Worm (Caenorhabditis elegans) whole organism, L2 larva: ENCODE measurements around the gene rabx-5.

Source experiments
- C34F6.9 ChIP-seq: fragments of 150-350 bp; optimal IDR thresholded peaks from 2 replicates; lab custom pipeline; 2014; ENCODE audit warnings: missing biosample characterization, missing genetic modification characterization
- F13H6.1 ChIP-seq: sonication (generic microtip); optimal IDR thresholded peaks from 2 replicates; lab custom pipeline; 2016; ENCODE audit warnings: missing genetic modification characterization, missing compliant biosample characterization
- R02D3.7 ChIP-seq: fragments of 150-350 bp; optimal IDR thresholded peaks from 2 replicates; lab custom pipeline; 2014; ENCODE audit warnings: missing biosample characterization, missing genetic modification characterization
- ZK546.5 ChIP-seq: sonication (generic microtip); optimal IDR thresholded peaks from 2 replicates; lab custom pipeline; 2017; ENCODE audit warnings: missing biosample characterization, missing genetic modification characterization
- aly-2 ChIP-seq: fragments of 150-350 bp; optimal IDR thresholded peaks from 2 replicates; lab custom pipeline; 2014; ENCODE audit warnings: missing biosample characterization, missing genetic modification characterization
- blmp-1 ChIP-seq: sonication (generic microtip); optimal IDR thresholded peaks from 2 replicates; lab custom pipeline; 2017; ENCODE audit warnings: missing genetic modification characterization, mild to moderate bottlenecking, missing compliant biosample characterization, antibody characterized with exemption, moderate library complexity; ENCODE audit not compliant: insufficient read depth
- ceh-16 ChIP-seq: fragments of 150-350 bp; optimal IDR thresholded peaks from 2 replicates; lab custom pipeline; 2014; ENCODE audit warnings: missing biosample characterization, missing genetic modification characterization
- ceh-82 ChIP-seq: fragments of 150-350 bp; optimal IDR thresholded peaks from 2 replicates; lab custom pipeline; 2014; ENCODE audit warnings: missing biosample characterization, missing genetic modification characterization
- crh-2 ChIP-seq: sonication (generic microtip); optimal IDR thresholded peaks from 2 replicates; lab custom pipeline; 2017; ENCODE audit warnings: missing biosample characterization, missing genetic modification characterization
- dmd-4 ChIP-seq: sonication (generic microtip); optimal IDR thresholded peaks from 2 replicates; lab custom pipeline; 2017; ENCODE audit warnings: missing biosample characterization, missing genetic modification characterization
- egl-27 ChIP-seq: sonication (generic microtip); optimal IDR thresholded peaks from 3 replicates; lab custom pipeline; 2017; ENCODE audit warnings: missing biosample characterization, missing genetic modification reagents, missing genetic modification characterization
- elt-1 ChIP-seq: fragments of 150-350 bp; optimal IDR thresholded peaks from 2 replicates; lab custom pipeline; 2014; ENCODE audit warnings: missing biosample characterization, missing genetic modification characterization
- elt-3 ChIP-seq: sonication (generic microtip); optimal IDR thresholded peaks from 2 replicates; lab custom pipeline; 2017; ENCODE audit warnings: missing biosample characterization, missing genetic modification characterization
- fos-1 ChIP-seq: fragments of 150-350 bp; optimal IDR thresholded peaks from 2 replicates; lab custom pipeline; 2014; ENCODE audit warnings: missing biosample characterization, missing genetic modification characterization
- gmeb-1 ChIP-seq: fragments of 150-350 bp; optimal IDR thresholded peaks from 2 replicates; lab custom pipeline; 2014; ENCODE audit warnings: missing biosample characterization, missing genetic modification characterization
- lin-11 ChIP-seq: fragments of 150-350 bp; sonication (generic microtip); optimal IDR thresholded peaks from 2 replicates; lab custom pipeline; 2014; ENCODE audit warnings: missing biosample characterization, missing genetic modification characterization, inconsistent platforms, mixed read lengths
- lin-13 ChIP-seq: fragments of 150-350 bp; optimal IDR thresholded peaks from 2 replicates; lab custom pipeline; 2014; ENCODE audit warnings: missing biosample characterization, missing genetic modification reagents, missing genetic modification characterization
- lin-39 ChIP-seq: fragments of 150-350 bp; optimal IDR thresholded peaks from 2 replicates; lab custom pipeline; 2014; ENCODE audit warnings: missing biosample characterization, missing genetic modification reagents, missing genetic modification characterization
- lsy-2 ChIP-seq, 2 experiments: fragments of 150-350 bp in 1 of 2; sonication (generic microtip) in 1 of 2; optimal IDR thresholded peaks; 2 replicates each; lab custom pipeline; 2014 to 2017; ENCODE audit warnings: missing biosample characterization in 2 of 2, missing genetic modification characterization in 2 of 2
- mab-5 ChIP-seq: fragments of 150-350 bp; optimal IDR thresholded peaks from 2 replicates; lab custom pipeline; 2014; ENCODE audit warnings: missing biosample characterization, missing genetic modification characterization
- mbf-1 ChIP-seq: sonication (generic microtip); optimal IDR thresholded peaks from 2 replicates; lab custom pipeline; 2017; ENCODE audit warnings: missing biosample characterization, missing genetic modification characterization
- mdl-1 ChIP-seq, 2 experiments: fragments of 150-350 bp in 1 of 2; sonication (generic microtip) in 1 of 2; optimal IDR thresholded peaks; 2 replicates each; lab custom pipeline; 2017; ENCODE audit warnings: missing biosample characterization in 2 of 2, missing genetic modification characterization in 2 of 2
- nhr-12 ChIP-seq: fragments of 150-350 bp; optimal IDR thresholded peaks from 2 replicates; lab custom pipeline; 2014; ENCODE audit warnings: missing biosample characterization, missing genetic modification characterization
- nhr-129 ChIP-seq: fragments of 150-350 bp; optimal IDR thresholded peaks from 2 replicates; lab custom pipeline; 2014; ENCODE audit warnings: missing biosample characterization, missing genetic modification characterization
- nhr-21 ChIP-seq: fragments of 150-350 bp; optimal IDR thresholded peaks from 2 replicates; lab custom pipeline; 2014; ENCODE audit warnings: missing biosample characterization, missing genetic modification characterization
- nhr-23 ChIP-seq: fragments of 150-350 bp; optimal IDR thresholded peaks from 2 replicates; lab custom pipeline; 2014; ENCODE audit warnings: missing biosample characterization, missing genetic modification reagents, missing genetic modification characterization
- nhr-25 ChIP-seq: fragments of 150-350 bp; sonication (generic microtip); optimal IDR thresholded peaks from 3 replicates; lab custom pipeline; 2014; ENCODE audit warnings: missing biosample characterization, missing genetic modification characterization
- nhr-6 ChIP-seq: fragments of 150-350 bp; optimal IDR thresholded peaks from 2 replicates; lab custom pipeline; 2014; ENCODE audit warnings: missing biosample characterization, missing genetic modification characterization
- peb-1 ChIP-seq: fragments of 150-350 bp; optimal IDR thresholded peaks from 2 replicates; lab custom pipeline; 2014; ENCODE audit warnings: missing biosample characterization, missing genetic modification characterization
- sem-4 ChIP-seq: fragments of 150-350 bp; optimal IDR thresholded peaks from 2 replicates; lab custom pipeline; 2014; ENCODE audit warnings: missing biosample characterization, missing genetic modification reagents, missing genetic modification characterization
- skn-1 ChIP-seq: sonication (generic microtip); optimal IDR thresholded peaks from 2 replicates; lab custom pipeline; 2017; ENCODE audit warnings: missing biosample characterization, missing genetic modification characterization
- sma-3 ChIP-seq: sonication (generic microtip); optimal IDR thresholded peaks from 2 replicates; lab custom pipeline; 2016; ENCODE audit warnings: missing genetic modification reagents, missing genetic modification characterization, missing compliant biosample characterization
- sma-9 ChIP-seq, 2 experiments: fragments of 150-350 bp in 1 of 2; sonication (generic microtip) in 1 of 2; optimal IDR thresholded peaks; 2 replicates each; lab custom pipeline; 2014 to 2016; ENCODE audit warnings: missing genetic modification characterization in 2 of 2, mild to moderate bottlenecking in 1 of 2, missing biosample characterization in 1 of 2, missing compliant biosample characterization in 1 of 2, missing genetic modification reagents in 1 of 2, moderate library complexity in 1 of 2
- unc-39 ChIP-seq: fragments of 150-350 bp; optimal IDR thresholded peaks from 2 replicates; lab custom pipeline; 2014; ENCODE audit warnings: missing biosample characterization, missing genetic modification characterization
- unc-55 ChIP-seq: fragments of 150-350 bp; sonication (generic microtip); optimal IDR thresholded peaks from 3 replicates; lab custom pipeline; 2014; ENCODE audit warnings: missing biosample characterization, missing genetic modification reagents, missing genetic modification characterization
- zag-1 ChIP-seq: fragments of 150-350 bp; optimal IDR thresholded peaks from 2 replicates; lab custom pipeline; 2014; ENCODE audit warnings: missing biosample characterization, missing genetic modification characterization
- ztf-1 ChIP-seq: fragments of 200-800 bp; sonication (Bioruptor generic); conservative IDR thresholded peaks from 2 replicates; pipeline ENCODE4 v1.3.6; 2022; ENCODE audit warnings: missing genetic modification characterization, missing compliant biosample characterization
- ztf-11 ChIP-seq: sonication (generic microtip); optimal IDR thresholded peaks from 2 replicates; lab custom pipeline; 2017; ENCODE audit warnings: missing biosample characterization, missing genetic modification characterization
- ztf-4 ChIP-seq: fragments of 150-350 bp; optimal IDR thresholded peaks from 2 replicates; lab custom pipeline; 2014; ENCODE audit warnings: missing biosample characterization, missing genetic modification characterization

rabx-5 gene

DNA sequence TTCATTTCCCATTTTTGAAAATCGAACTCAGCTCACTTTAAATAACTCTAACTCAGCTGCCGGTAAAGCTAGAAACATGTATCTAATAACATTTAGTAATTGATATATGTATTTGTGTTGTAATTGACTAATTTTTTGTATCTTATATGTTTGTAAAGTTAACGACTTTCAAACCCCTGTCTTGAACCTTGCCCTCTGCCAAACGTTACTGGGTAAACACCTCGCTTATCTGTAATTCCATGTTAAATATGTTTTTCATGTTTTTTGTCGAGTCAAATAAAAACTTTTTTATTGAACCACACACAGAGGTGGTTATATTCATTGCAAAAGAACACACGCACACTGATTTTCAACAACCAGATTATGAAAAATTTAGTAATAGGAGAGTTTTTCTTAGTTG, 24.6 kb downstream of the rabx-5 start:
- TF ChIP-seq elt-3 (no peak), lin-39 (tag; lab: Kevin White, UChicago) (peak; percentile 42), crh-2 (tag; lab: Kevin White, UChicago) (peak; percentile 5)

DNA sequence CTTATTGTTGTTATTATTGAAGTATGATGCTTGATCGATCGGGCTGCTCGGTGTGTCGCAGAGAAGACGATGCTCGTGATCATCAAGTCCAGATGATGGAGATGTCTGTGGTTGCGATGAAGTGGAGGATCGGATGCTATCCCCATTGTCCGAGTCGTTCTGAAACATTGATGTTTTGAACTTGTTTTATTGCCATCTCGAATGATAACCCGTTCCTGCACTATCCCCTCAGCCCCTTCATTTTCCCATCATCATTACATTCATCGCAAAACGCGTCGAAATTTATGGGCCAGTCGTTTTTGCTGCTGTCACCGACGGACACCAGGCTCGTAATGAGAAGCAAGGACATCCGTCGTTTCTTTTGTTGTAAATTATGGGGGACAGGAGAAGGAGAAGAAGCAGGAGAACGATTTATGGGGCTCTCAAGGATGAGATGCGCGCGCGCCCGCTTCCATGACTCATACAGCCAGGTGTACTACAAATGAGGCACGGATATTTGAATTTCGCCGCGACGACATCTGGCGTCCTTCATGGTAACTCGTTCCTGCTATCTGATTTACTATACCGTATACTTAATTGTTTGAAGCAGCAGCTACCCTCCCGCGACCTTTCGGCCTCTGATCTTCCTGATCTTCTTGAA, 26.8 kb downstream of the rabx-5 start:
- TF ChIP-seq nhr-129 (tag; lab: Kevin White, UChicago) (no peak), ZK546.5 (tag; lab: Kevin White, UChicago) (no peak), gmeb-1 (tag; lab: Kevin White, UChicago) (no peak), blmp-1 (tag; lab: Kevin White, UChicago) (no peak), R02D3.7 (tag; lab: Kevin White, UChicago) (no peak), nhr-25 (peak; percentile 27), peb-1 (tag; lab: Kevin White, UChicago) (no peak), sem-4 (tag; lab: Kevin White, UChicago) (no peak), fos-1 (tag; lab: Kevin White, UChicago) (no peak), mab-5 (tag; lab: Kevin White, UChicago) (peak; percentile 51), nhr-21 (tag; lab: Kevin White, UChicago) (no peak), unc-39 (no peak), ceh-82 (tag; lab: Kevin White, UChicago) (no peak)

DNA sequence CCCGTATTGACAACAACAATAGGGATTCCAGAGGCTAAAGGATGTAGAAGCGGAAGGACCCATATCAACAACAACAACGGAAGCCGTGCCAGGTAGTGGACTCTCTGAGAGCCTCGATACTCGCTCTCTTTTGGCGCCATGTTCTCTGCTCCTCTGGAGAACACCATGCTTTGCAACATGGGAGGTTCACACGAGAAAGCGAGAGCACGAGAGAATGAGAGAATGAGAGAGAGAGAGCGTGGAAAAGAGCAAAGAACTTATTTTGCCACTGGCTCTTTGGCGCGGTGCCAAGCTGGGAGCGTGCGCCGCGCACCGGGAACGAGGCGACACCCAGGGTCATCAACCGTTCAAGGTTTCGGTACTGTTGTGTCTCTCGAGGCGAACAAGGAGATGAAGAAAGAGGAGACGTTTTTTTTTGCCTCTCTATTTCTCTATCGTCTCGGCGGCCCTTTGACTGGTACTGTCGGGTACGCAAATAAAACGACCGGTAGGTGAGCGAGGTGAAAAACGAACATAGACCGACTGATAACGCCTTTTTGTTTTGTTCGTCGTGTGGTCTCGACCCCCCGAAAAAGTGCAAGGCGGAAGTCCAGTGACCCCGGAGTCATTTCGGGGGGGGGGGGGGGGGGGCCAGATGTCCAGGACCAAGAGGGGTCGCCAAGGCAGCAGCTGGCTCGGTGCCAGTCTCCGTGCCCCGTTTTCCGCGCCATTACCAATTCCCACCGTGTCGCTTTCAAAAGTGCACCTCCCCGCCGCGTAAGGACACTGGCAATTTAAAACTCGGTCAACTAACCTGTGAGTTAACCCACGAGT, 27.6 kb downstream of the rabx-5 start, which contains the start of gene Y39A1A.10:
Gene Y39A1A.10 (plus strand): TSS at position 139 of the 813 bp plus-strand sequence.
- TF ChIP-seq nhr-6 (tag; lab: Kevin White, UChicago), result no peak
- TF ChIP-seq lsy-2 (tag; optimal IDR thresholded peaks at IDR 0.05; lab: Kevin White, UChicago), result peak in 1 of 2 experiments; percentile 54
- peak; percentile 44 for TF ChIP-seq nhr-25
- peak; percentile 44 for TF ChIP-seq F13H6.1 (tag; lab: Kevin White, UChicago)
- TF ChIP-seq C34F6.9 (tag; lab: Kevin White, UChicago), result peak; percentile 48
- no peak for TF ChIP-seq lin-13 (GFP tag; lab: Kevin White, UChicago)
- no peak for TF ChIP-seq ztf-4 (tag; lab: Kevin White, UChicago)
- TF ChIP-seq skn-1 (tag; lab: Kevin White, UChicago), result no peak
- TF ChIP-seq aly-2 (tag; lab: Kevin White, UChicago), result no peak
- peak; percentile 28 for TF ChIP-seq crh-2 (tag; lab: Kevin White, UChicago)
- TF ChIP-seq mbf-1 (tag; lab: Kevin White, UChicago), result no peak
- TF ChIP-seq sma-9 (GFP tag; optimal IDR thresholded peaks at IDR 0.05; lab: Kevin White, UChicago), result peak; percentile 61
- no peak for TF ChIP-seq sma-9 (tag; optimal IDR thresholded peaks at IDR 0.05; lab: Kevin White, UChicago)
- peak in 1 of 2 experiments; percentile 77 for TF ChIP-seq mdl-1 (tag; optimal IDR thresholded peaks at IDR 0.05; lab: Kevin White, UChicago)
- no peak for TF ChIP-seq egl-27
- no peak for TF ChIP-seq ceh-82 (tag; lab: Kevin White, UChicago)
- peak; percentile 28 for TF ChIP-seq fos-1 (tag; lab: Kevin White, UChicago)
- peak; percentile 12 for TF ChIP-seq nhr-129 (tag; lab: Kevin White, UChicago)
- TF ChIP-seq ztf-11, result no peak
- no peak for TF ChIP-seq ceh-16 (tag; lab: Kevin White, UChicago)
- TF ChIP-seq dmd-4 (tag; lab: Kevin White, UChicago), result no peak
- peak; percentile 25 for TF ChIP-seq lin-11 (tag; lab: Kevin White, UChicago)

DNA sequence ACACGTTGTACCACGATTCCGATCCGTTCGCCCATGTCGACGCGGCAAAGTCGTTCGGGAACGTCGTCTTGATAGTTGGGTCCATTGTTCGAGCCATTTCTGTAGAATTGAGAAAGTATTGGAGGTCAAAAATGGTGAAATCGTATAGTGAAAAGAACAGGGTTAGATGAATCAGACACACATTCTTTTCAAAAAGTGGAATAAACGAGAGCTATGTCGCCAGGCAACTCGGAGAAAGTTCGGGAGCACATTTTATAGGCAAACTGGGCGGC, 28.2 kb downstream of the rabx-5 start, which contains the start of gene Y39A1A.9:
Gene Y39A1A.9 (minus strand): TSS at position 99 of the 272 bp plus-strand sequence.
- TF ChIP-seq ZK546.5 (tag; lab: Kevin White, UChicago), result no peak
- TF ChIP-seq, all 48 proteins: peak for 0

DNA sequence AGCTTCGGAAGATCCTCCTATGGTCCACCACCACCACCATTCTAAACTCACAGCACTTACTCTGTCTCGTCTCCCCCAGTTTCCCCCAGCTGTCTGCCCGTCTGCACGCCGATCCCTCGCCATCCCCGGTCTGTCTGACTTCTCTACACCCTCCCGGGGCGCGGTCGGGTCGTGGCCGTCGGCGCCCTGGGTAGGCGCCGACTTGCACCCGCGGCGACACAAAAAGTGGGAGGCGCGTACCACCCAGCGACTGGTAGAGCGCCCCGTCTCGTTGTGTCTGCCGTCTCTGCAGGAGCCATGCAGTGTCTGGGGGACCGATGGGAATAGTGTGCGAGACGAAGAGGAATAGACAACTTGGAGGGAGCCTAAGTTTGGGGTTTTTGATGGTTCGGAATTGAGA, 28.9 kb downstream of the rabx-5 start:
- TF ChIP-seq blmp-1 (tag; lab: Kevin White, UChicago), result peak; percentile 57
- no peak for TF ChIP-seq peb-1 (tag; lab: Kevin White, UChicago)
- peak; percentile 73 for TF ChIP-seq fos-1 (tag; lab: Kevin White, UChicago)
- no peak for TF ChIP-seq nhr-23
- no peak for TF ChIP-seq nhr-12
- no peak for TF ChIP-seq mbf-1 (tag; lab: Kevin White, UChicago)
- TF ChIP-seq F13H6.1 (tag; lab: Kevin White, UChicago), result peak; percentile 97
- peak; percentile 94 for TF ChIP-seq sma-9 (GFP tag; optimal IDR thresholded peaks at IDR 0.05; lab: Kevin White, UChicago)
- TF ChIP-seq sma-9 (tag; optimal IDR thresholded peaks at IDR 0.05; lab: Kevin White, UChicago), result no peak
- TF ChIP-seq lin-11 (tag; lab: Kevin White, UChicago), result peak; percentile 91
- peak; percentile 89 for TF ChIP-seq egl-27
- TF ChIP-seq skn-1 (tag; lab: Kevin White, UChicago), result no peak
- TF ChIP-seq gmeb-1 (tag; lab: Kevin White, UChicago), result peak; percentile 54
- no peak for TF ChIP-seq elt-1
- TF ChIP-seq zag-1, result peak; percentile 93
- TF ChIP-seq ztf-11, result no peak
- TF ChIP-seq ceh-16 (tag; lab: Kevin White, UChicago), result peak; percentile 92
- TF ChIP-seq unc-55, result peak; percentile 96
- no peak for TF ChIP-seq lin-39 (tag; lab: Kevin White, UChicago)
- TF ChIP-seq nhr-21 (tag; lab: Kevin White, UChicago), result peak; percentile 87
- TF ChIP-seq nhr-25, result peak; percentile 89
- TF ChIP-seq ztf-4 (tag; lab: Kevin White, UChicago), result peak; percentile 72
- no peak for TF ChIP-seq R02D3.7 (tag; lab: Kevin White, UChicago)
- TF ChIP-seq ztf-1 (GFP tag; lab: Robert Waterston, UW), result no peak
- TF ChIP-seq dmd-4 (tag; lab: Kevin White, UChicago), result no peak
- TF ChIP-seq sma-3 (GFP tag; lab: Kevin White, UChicago), result peak; percentile 91
